Fruit fly (Drosophila melanogaster): ENCODE results near the gene vex.

DNA sequence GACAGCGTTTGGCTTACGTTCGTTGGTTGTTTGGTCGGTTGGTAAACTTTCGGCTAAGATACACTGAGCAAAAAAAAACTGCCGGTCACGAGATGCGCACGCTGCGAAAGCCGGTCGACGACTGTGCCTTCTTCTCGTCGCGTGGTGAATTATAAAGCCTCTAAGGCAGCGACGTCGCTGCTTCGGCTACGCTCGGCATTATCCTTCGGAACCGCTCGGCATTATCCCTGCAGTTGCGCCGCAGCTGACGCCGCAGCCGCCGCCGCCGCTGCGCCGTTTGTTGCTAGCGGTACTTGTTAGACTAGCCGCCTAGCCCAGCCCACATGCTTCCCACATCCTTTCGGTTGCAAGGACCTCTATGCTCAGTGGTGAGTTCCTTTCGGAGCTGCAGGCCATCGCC is at the start of gene vex:
- TF ChIP-seq fd96Ca (GFP tag; IDR thresholded peaks at IDR 0.05) (no peak), CG10348 (GFP tag; IDR thresholded peaks at IDR 0.05) (no peak), CG12605 (GFP tag; IDR thresholded peaks at IDR 0.05) (no peak), D1 (tag; optimal IDR thresholded peaks at IDR 0.05) (no peak), Ets98B (GFP tag; IDR thresholded peaks at IDR 0.05) (no peak), Pif1A (GFP tag; optimal IDR thresholded peaks at IDR 0.05) (no peak), CG9948 (tag; optimal IDR thresholded peaks at IDR 0.05) (no peak), CG17806 (tag; optimal IDR thresholded peaks at IDR 0.05) (no peak), CG14655 (GFP tag; optimal IDR thresholded peaks at IDR 0.05) (no peak), CG34367 (tag; optimal IDR thresholded peaks at IDR 0.05) (no peak)
